Worm (Caenorhabditis elegans): Measurements from ENCODE around the gene hpo-25.

The hpo-25 gene

ce11 chrII:2352546-2352945, 16.5 kb upstream of the hpo-25 start, which contains the start of gene F43C11.10:
Gene F43C11.10, minus strand, starts transcription at chrII:2352646.
- TF ChIP-seq hlh-13 (GFP tag; optimal IDR thresholded peaks at IDR 0.05), result no peak
- no peak for TF ChIP-seq ceh-9 (tag; optimal IDR thresholded peaks at IDR 0.05)
- TF ChIP-seq pag-3 (tag; optimal IDR thresholded peaks at IDR 0.05; ENCODE audit: borderline replicate concordance), result no peak
- no peak for TF ChIP-seq ceh-6 (GFP tag; optimal IDR thresholded peaks at IDR 0.05)
- no peak for TF ChIP-seq C38D4.7 (GFP tag; optimal IDR thresholded peaks at IDR 0.05)
- no peak for TF ChIP-seq sox-4 (tag; optimal IDR thresholded peaks at IDR 0.05)
- no peak for TF ChIP-seq ceh-30 (tag; optimal IDR thresholded peaks at IDR 0.05)
- no peak for TF ChIP-seq odd-2 (tag; optimal IDR thresholded peaks at IDR 0.05)
- no peak for TF ChIP-seq fkh-10 (GFP tag; optimal IDR thresholded peaks at IDR 0.05)
- TF ChIP-seq ets-4 (tag; optimal IDR thresholded peaks at IDR 0.05), result no peak
- no peak for TF ChIP-seq syd-9 (tag; optimal IDR thresholded peaks at IDR 0.05)
- no peak for TF ChIP-seq elt-2 (tag; optimal IDR thresholded peaks at IDR 0.05)

ce11 chrII:2353012-2353411, 16.0 kb upstream of the hpo-25 start, which contains the start of gene F43C11.3:
Gene F43C11.3, plus strand, starts transcription at chrII:2353312.
- TF ChIP-seq npax-4 (tag; optimal IDR thresholded peaks at IDR 0.05), result no peak

- no peak for TF ChIP-seq ttx-3 (tag; optimal IDR thresholded peaks at IDR 0.05)
- no peak for TF ChIP-seq dve-1 (tag; optimal IDR thresholded peaks at IDR 0.05)
- TF ChIP-seq ceh-48 (tag; optimal IDR thresholded peaks at IDR 0.05), result no peak
- TF ChIP-seq tbx-7 (tag; optimal IDR thresholded peaks at IDR 0.05), result no peak
- TF ChIP-seq ama-1 (optimal IDR thresholded peaks at IDR 0.05), result no peak
- no peak for TF ChIP-seq ceh-9 (tag; optimal IDR thresholded peaks at IDR 0.05)
- no peak for TF ChIP-seq ceh-22 (tag; optimal IDR thresholded peaks at IDR 0.05)
- TF ChIP-seq K02D7.2 (tag; optimal IDR thresholded peaks at IDR 0.05), result no peak
- no peak for TF ChIP-seq ref-2 (tag; optimal IDR thresholded peaks at IDR 0.05)
- TF ChIP-seq hlh-8 (tag; optimal IDR thresholded peaks at IDR 0.05), result no peak
- TF ChIP-seq pat-9 (tag; optimal IDR thresholded peaks at IDR 0.05), result no peak
Observed at ce11 chrII:2354476-2354875, 14.6 kb upstream of the hpo-25 start, which contains the start of gene F43C11.2. Gene F43C11.2, plus strand, starts transcription at chrII:2354776.

- no peak for TF ChIP-seq elt-2 (tag; optimal IDR thresholded peaks at IDR 0.05)
Observed at ce11 chrII:2356795-2357194, 12.3 kb upstream of the hpo-25 start, which contains the start of gene F43C11.1. Gene F43C11.1, plus strand, starts transcription at chrII:2357095.

ce11 chrII:2359965-2360364, 9.1 kb upstream of the hpo-25 start, which contains the start of gene F43C11.16:
Gene F43C11.16, minus strand, starts transcription at chrII:2360065.
- TF ChIP-seq unc-55 (GFP tag; optimal IDR thresholded peaks at IDR 0.05) (no peak), C08G9.2 (tag; optimal IDR thresholded peaks at IDR 0.05) (no peak)

ce11 chrII:2363673-2364072, 5.4 kb upstream of the hpo-25 start, which contains the start of gene F43C11.11:
Gene F43C11.11, minus strand, starts transcription at chrII:2363773.
- TF ChIP-seq madf-2 (tag; optimal IDR thresholded peaks at IDR 0.05) (no peak), unc-3 (GFP tag; conservative IDR thresholded peaks at IDR 0.05) (no peak), unc-3 (tag; optimal IDR thresholded peaks at IDR 0.05) (no peak), fkh-10 (GFP tag; optimal IDR thresholded peaks at IDR 0.05) (no peak), ttx-3 (tag; optimal IDR thresholded peaks at IDR 0.05) (no peak), che-1 (tag; optimal IDR thresholded peaks at IDR 0.05) (no peak), elt-4 (tag; optimal IDR thresholded peaks at IDR 0.05) (no peak), ceh-2 (tag; optimal IDR thresholded peaks at IDR 0.05) (no peak), pros-1 (tag; optimal IDR thresholded peaks at IDR 0.05) (no peak), sox-2 (GFP tag; IDR thresholded peaks at IDR 0.05) (no peak), odd-2 (tag; optimal IDR thresholded peaks at IDR 0.05) (no peak), tbx-7 (tag; optimal IDR thresholded peaks at IDR 0.05) (no peak), ceh-19 (GFP tag; optimal IDR thresholded peaks at IDR 0.05) (no peak), tbx-2 (tag; optimal IDR thresholded peaks at IDR 0.05) (no peak), ceh-34 (tag; optimal IDR thresholded peaks at IDR 0.05) (no peak)
